Worm (Caenorhabditis elegans) whole organism, mixed stage, embryonic: ENCODE data around the gene grd-14.
"Not testable (repeated sequence)": the region's sequence is repeated elsewhere in the genome, so short reads cannot be mapped to it uniquely, and the experiment has no call there.

Experiments
- M03D4.4 ChIP-seq: sonication (generic microtip); optimal IDR thresholded peaks from 2 replicates; lab custom pipeline; 2017; ENCODE audit warnings: mild to moderate bottlenecking, missing genetic modification characterization, missing compliant biosample characterization
- bed-3 ChIP-seq: fragments of 200-800 bp; sonication (Bioruptor generic); optimal IDR thresholded peaks from 3 replicates; lab custom pipeline; 2018; ENCODE audit warnings: mild to moderate bottlenecking, missing genetic modification characterization, moderate library complexity, missing compliant biosample characterization
- blmp-1 ChIP-seq: fragments of 150-350 bp; optimal IDR thresholded peaks from 2 replicates; lab custom pipeline; 2014; ENCODE audit warnings: missing biosample characterization, missing genetic modification characterization
- ceh-39 ChIP-seq: fragments of 150-350 bp; optimal IDR thresholded peaks from 2 replicates; lab custom pipeline; 2014; ENCODE audit warnings: missing biosample characterization, missing genetic modification characterization
- ceh-43 ChIP-seq: fragments of 200-800 bp; sonication (Bioruptor generic); optimal IDR thresholded peaks from 2 replicates; lab custom pipeline; 2018; ENCODE audit warnings: mild to moderate bottlenecking, missing genetic modification characterization, moderate library complexity, missing compliant biosample characterization
- ceh-83 ChIP-seq: fragments of 200-800 bp; sonication (Bioruptor generic); optimal IDR thresholded peaks from 2 replicates; lab custom pipeline; 2018; ENCODE audit warnings: mild to moderate bottlenecking, missing genetic modification characterization, missing compliant biosample characterization
- ces-1 ChIP-seq: fragments of 150-350 bp; optimal IDR thresholded peaks from 2 replicates; lab custom pipeline; 2014; ENCODE audit warnings: missing biosample characterization, missing genetic modification reagents, missing genetic modification characterization
- cnd-1 ChIP-seq: fragments of 200-800 bp; sonication (Bioruptor generic); optimal IDR thresholded peaks from 2 replicates; lab custom pipeline; 2018; ENCODE audit warnings: mild to moderate bottlenecking, missing genetic modification characterization, missing compliant biosample characterization
- drap-1 ChIP-seq: fragments of 200-800 bp; sonication (Bioruptor generic); optimal IDR thresholded peaks from 3 replicates; lab custom pipeline; 2018; ENCODE audit warnings: mild to moderate bottlenecking, missing genetic modification characterization, missing compliant biosample characterization
- elt-1 ChIP-seq: sonication (generic microtip); optimal IDR thresholded peaks from 2 replicates; lab custom pipeline; 2017; ENCODE audit warnings: missing genetic modification characterization, mild to moderate bottlenecking, missing compliant biosample characterization, antibody characterized with exemption, moderate library complexity, borderline replicate concordance; ENCODE audit not compliant: insufficient read depth
- elt-3 ChIP-seq: fragments of 150-350 bp; optimal IDR thresholded peaks from 2 replicates; lab custom pipeline; 2014; ENCODE audit warnings: missing biosample characterization, missing genetic modification characterization
- flh-1 ChIP-seq: fragments of 200-800 bp; sonication (Bioruptor generic); optimal IDR thresholded peaks from 2 replicates; lab custom pipeline; 2018; ENCODE audit warnings: mild to moderate bottlenecking, missing genetic modification characterization, moderate library complexity, missing compliant biosample characterization
- ham-2 ChIP-seq: fragments of 200-800 bp; sonication (Bioruptor generic); optimal IDR thresholded peaks from 2 replicates; lab custom pipeline; 2018; ENCODE audit warnings: mild to moderate bottlenecking, missing genetic modification characterization, missing compliant biosample characterization
- hlh-1 ChIP-seq: fragments of 150-350 bp; optimal IDR thresholded peaks from 2 replicates; lab custom pipeline; 2014; ENCODE audit warnings: missing biosample characterization, missing genetic modification reagents, missing genetic modification characterization
- lin-13 ChIP-seq: fragments of 150-350 bp; optimal IDR thresholded peaks from 2 replicates; lab custom pipeline; 2014; ENCODE audit warnings: missing biosample characterization, missing genetic modification characterization
- lin-32 ChIP-seq: fragments of 200-800 bp; sonication (Bioruptor generic); optimal IDR thresholded peaks from 2 replicates; lab custom pipeline; 2018; ENCODE audit warnings: mild to moderate bottlenecking, missing genetic modification characterization, missing compliant biosample characterization
- lsy-2 ChIP-seq: fragments of 150-350 bp; optimal IDR thresholded peaks from 2 replicates; lab custom pipeline; 2014; ENCODE audit warnings: missing biosample characterization, missing genetic modification characterization
- mab-5 ChIP-seq: fragments of 150-350 bp; optimal IDR thresholded peaks from 2 replicates; lab custom pipeline; 2014; ENCODE audit warnings: missing biosample characterization, missing genetic modification characterization
- mep-1 ChIP-seq: fragments of 150-350 bp; optimal IDR thresholded peaks from 2 replicates; lab custom pipeline; 2017; ENCODE audit warnings: missing biosample characterization, missing genetic modification reagents, missing genetic modification characterization, inconsistent platforms
- mls-2 ChIP-seq: sonication (generic microtip); optimal IDR thresholded peaks from 2 replicates; lab custom pipeline; 2016; ENCODE audit warnings: mild to moderate bottlenecking, missing genetic modification characterization, moderate library complexity, missing compliant biosample characterization
- nhr-12 ChIP-seq: fragments of 150-350 bp; optimal IDR thresholded peaks from 2 replicates; lab custom pipeline; 2014; ENCODE audit warnings: missing biosample characterization, missing genetic modification characterization
- nhr-2 ChIP-seq: fragments of 150-350 bp; optimal IDR thresholded peaks from 2 replicates; lab custom pipeline; 2014; ENCODE audit warnings: missing biosample characterization, missing genetic modification characterization
- nhr-237 ChIP-seq: fragments of 150-350 bp; optimal IDR thresholded peaks from 2 replicates; lab custom pipeline; 2014; ENCODE audit warnings: missing biosample characterization, missing genetic modification characterization
- nhr-28 ChIP-seq: fragments of 150-350 bp; optimal IDR thresholded peaks from 2 replicates; lab custom pipeline; 2014; ENCODE audit warnings: missing biosample characterization, missing genetic modification characterization
- nhr-76 ChIP-seq: sonication (generic microtip); optimal IDR thresholded peaks from 2 replicates; lab custom pipeline; 2017; ENCODE audit warnings: missing biosample characterization, missing genetic modification characterization
- pha-4 ChIP-seq: fragments of 150-350 bp; optimal IDR thresholded peaks from 2 replicates; lab custom pipeline; 2018; ENCODE audit warnings: missing biosample characterization, missing genetic modification reagents, missing genetic modification characterization
- sem-2 ChIP-seq: fragments of 200-800 bp; sonication (Bioruptor generic); optimal IDR thresholded peaks from 2 replicates; lab custom pipeline; 2018; ENCODE audit warnings: mild to moderate bottlenecking, missing genetic modification characterization, missing compliant biosample characterization
- snpc-4 ChIP-seq: fragments of 150-350 bp; optimal IDR thresholded peaks from 2 replicates; lab custom pipeline; 2014; ENCODE audit warnings: missing biosample characterization, missing genetic modification characterization
- sptf-1 ChIP-seq: sonication (generic microtip); optimal IDR thresholded peaks from 2 replicates; lab custom pipeline; 2017; ENCODE audit warnings: mild to moderate bottlenecking, missing genetic modification characterization, moderate library complexity, missing compliant biosample characterization
- tbx-8 ChIP-seq: fragments of 200-800 bp; sonication (Bioruptor generic); optimal IDR thresholded peaks from 2 replicates; lab custom pipeline; 2018; ENCODE audit warnings: mild to moderate bottlenecking, missing genetic modification characterization, moderate library complexity, missing compliant biosample characterization
- unc-120 ChIP-seq: sonication (generic microtip); optimal IDR thresholded peaks from 2 replicates; lab custom pipeline; 2017; ENCODE audit warnings: missing genetic modification characterization, missing compliant biosample characterization; ENCODE audit not compliant: poor library complexity, severe bottlenecking
- unc-39 ChIP-seq: fragments of 150-350 bp; optimal IDR thresholded peaks from 2 replicates; lab custom pipeline; 2014; ENCODE audit warnings: missing biosample characterization, missing genetic modification characterization
- unc-62 ChIP-seq: fragments of 150-350 bp; optimal IDR thresholded peaks from 2 replicates; lab custom pipeline; 2014; ENCODE audit warnings: missing biosample characterization, missing genetic modification reagents, missing genetic modification characterization
- zip-8 ChIP-seq: fragments of 150-350 bp; optimal IDR thresholded peaks from 2 replicates; lab custom pipeline; 2014; ENCODE audit warnings: missing biosample characterization, missing genetic modification characterization
- ztf-11 ChIP-seq: fragments of 150-350 bp; optimal IDR thresholded peaks from 2 replicates; lab custom pipeline; 2014; ENCODE audit warnings: missing biosample characterization, missing genetic modification characterization

The grd-14 gene

ce11 chrX:8538262-8538776 is 38.5 kb downstream of the grd-14 start, which contains the start of the genes nspc-4 and nspc-5:
Gene nspc-4 (minus strand): TSS chrX:8538362.
Gene nspc-5 (plus strand): TSS chrX:8538726.
- TF ChIP-seq mep-1 (tag; lab: Kevin White, UChicago); unc-39 (tag; lab: Kevin White, UChicago); ham-2: not testable (repeated sequence)
- TF ChIP-seq, all 35 proteins: peak for 0; not testable (repeated sequence) for 35

- TF ChIP-seq ceh-83; nhr-28 (tag; lab: Kevin White, UChicago); mep-1 (tag; lab: Kevin White, UChicago): not testable (repeated sequence)
These were observed 41.7 kb downstream of the grd-14 start, which contains the start of gene nspc-7 for ce11 chrX:8541562-8541961. Gene nspc-7 (plus strand): TSS chrX:8541862.

ce11 chrX:8545971-8546442 is 46.2 kb downstream of the grd-14 start, which contains the start of gene sdha-1:
Gene sdha-1 (minus strand): TSS chrX:8546021.
- TF ChIP-seq flh-1 (no peak), ceh-83 (no peak), ham-2 (no peak), pha-4 (tag; lab: Kevin White, UChicago) (peak; percentile 54), ceh-39 (tag; lab: Kevin White, UChicago) (peak; percentile 2), M03D4.4 (no peak), mep-1 (tag; lab: Kevin White, UChicago) (peak; percentile 74), nhr-76 (no peak), ceh-43 (GFP tag; lab: Kevin White, UChicago) (no peak), tbx-8 (no peak), bed-3 (GFP tag; lab: Kevin White, UChicago) (no peak), snpc-4 (no peak), sptf-1 (tag; lab: Kevin White, UChicago) (no peak), unc-39 (tag; lab: Kevin White, UChicago) (no peak), nhr-28 (tag; lab: Kevin White, UChicago) (no peak), zip-8 (tag; lab: Kevin White, UChicago) (no peak), sem-2 (GFP tag; lab: Kevin White, UChicago) (no peak), mls-2 (tag; lab: Kevin White, UChicago) (no peak), hlh-1 (tag; lab: Kevin White, UChicago) (peak; percentile 54), lsy-2 (no peak), nhr-2 (no peak), unc-62 (GFP tag; lab: Kevin White, UChicago) (no peak), ztf-11 (tag; lab: Kevin White, UChicago) (no peak), unc-120 (peak; percentile 50), drap-1 (GFP tag; lab: Kevin White, UChicago) (peak; percentile 37), lin-13 (tag; lab: Kevin White, UChicago) (peak; percentile 71), nhr-12 (tag; lab: Kevin White, UChicago) (no peak), ces-1 (GFP tag; lab: Kevin White, UChicago) (no peak), blmp-1 (tag; lab: Kevin White, UChicago) (no peak), lin-32 (GFP tag; lab: Kevin White, UChicago) (no peak), cnd-1 (tag; lab: Kevin White, UChicago) (peak; percentile 6), nhr-237 (tag; lab: Kevin White, UChicago) (peak; percentile 53), elt-1 (tag; lab: Kevin White, UChicago) (no peak), mab-5 (no peak), elt-3 (tag; lab: Kevin White, UChicago) (no peak)

ce11 chrX:8549026-8549425 is 49.2 kb downstream of the grd-14 start, which contains the start of gene D2021.4:
Gene D2021.4 (minus strand): TSS chrX:8549073.
- TF ChIP-seq M03D4.4 (no peak), nhr-237 (tag; lab: Kevin White, UChicago) (no peak), snpc-4 (no peak)
- TF ChIP-seq, all 35 proteins: peak for 0
